Fruit fly (Drosophila melanogaster): ENCODE data around the gene CkIalpha.

Gene CkIalpha

dm6 chrX:12676554-12677336 is 23.3 kb downstream of the CkIalpha start:
- no peak for TF ChIP-seq Meics (GFP tag; optimal IDR thresholded peaks at IDR 0.05)
- TF ChIP-seq ind (GFP tag; optimal IDR thresholded peaks at IDR 0.05): no peak
- TF ChIP-seq knrl (GFP tag; IDR thresholded peaks at IDR 0.05; ENCODE audit: partially characterized antibody): no peak
- TF ChIP-seq CG42726 (GFP tag; IDR thresholded peaks at IDR 0.05; ENCODE audit: partially characterized antibody): no peak
- no peak for TF ChIP-seq CG15073 (GFP tag; optimal IDR thresholded peaks at IDR 0.05)
- TF ChIP-seq CG14050 (GFP tag; IDR thresholded peaks at IDR 0.05): no peak
- TF ChIP-seq CG3163 (GFP tag; optimal IDR thresholded peaks at IDR 0.05): no peak
- no peak for TF ChIP-seq Six4 (GFP tag; optimal IDR thresholded peaks at IDR 0.05)
- TF ChIP-seq wek (GFP tag; optimal IDR thresholded peaks at IDR 0.05): no peak
- no peak for TF ChIP-seq tgo (GFP tag; IDR thresholded peaks at IDR 0.05)
- no peak for TF ChIP-seq tin (GFP tag; optimal IDR thresholded peaks at IDR 0.05)
- TF ChIP-seq CG12236 (GFP tag; optimal IDR thresholded peaks at IDR 0.05): no peak
- no peak for TF ChIP-seq sim (GFP tag; IDR thresholded peaks at IDR 0.05)
- peak; percentile 16 for TF ChIP-seq CG2678 (tag; optimal IDR thresholded peaks at IDR 0.05)
- no peak for TF ChIP-seq CG16779 (GFP tag; IDR thresholded peaks at IDR 0.05)
- TF ChIP-seq Nf-YB (GFP tag; optimal IDR thresholded peaks at IDR 0.05): peak; percentile 54
- TF ChIP-seq cg (GFP tag; optimal IDR thresholded peaks at IDR 0.05): peak; percentile 63
- TF ChIP-seq CG17328 (GFP tag; IDR thresholded peaks at IDR 0.05): no peak
- no peak for TF ChIP-seq CG8388 (GFP tag; optimal IDR thresholded peaks at IDR 0.05)
- TF ChIP-seq vnd (GFP tag; IDR thresholded peaks at IDR 0.05; ENCODE audit: partially characterized antibody): no peak
- TF ChIP-seq Hr39 (optimal IDR thresholded peaks at IDR 0.05): no peak
- no peak for TF ChIP-seq CG4617 (GFP tag; optimal IDR thresholded peaks at IDR 0.05; ENCODE audit: borderline replicate concordance)
- no peak for TF ChIP-seq trem (tag; optimal IDR thresholded peaks at IDR 0.05)
- TF ChIP-seq gcm (GFP tag; optimal IDR thresholded peaks at IDR 0.05): no peak
- no peak for TF ChIP-seq repo (GFP tag; optimal IDR thresholded peaks at IDR 0.05)
- TF ChIP-seq CG12391 (tag; optimal IDR thresholded peaks at IDR 0.05): peak; percentile 7
- peak in 1 of 2 experiments; percentile 69 for TF ChIP-seq bsh (GFP tag; optimal IDR thresholded peaks at IDR 0.05)
- peak; percentile 19 for TF ChIP-seq lilli (GFP tag; optimal IDR thresholded peaks at IDR 0.05)
- no peak for TF ChIP-seq CG12071 (GFP tag; optimal IDR thresholded peaks at IDR 0.05)
- no peak for TF ChIP-seq CG18599 (GFP tag; optimal IDR thresholded peaks at IDR 0.05)
- TF ChIP-seq cato (GFP tag; optimal IDR thresholded peaks at IDR 0.05; ENCODE audit: borderline replicate concordance): no peak
- no peak for TF ChIP-seq CG8478 (optimal IDR thresholded peaks at IDR 0.05)
- TF ChIP-seq Lpt (GFP tag; optimal IDR thresholded peaks at IDR 0.05): no peak
- no peak for TF ChIP-seq CG2120 (GFP tag; optimal IDR thresholded peaks at IDR 0.05)
- no peak for TF ChIP-seq NfI (GFP tag; optimal IDR thresholded peaks at IDR 0.05)
- no peak for TF ChIP-seq shn (GFP tag; optimal IDR thresholded peaks at IDR 0.05)
- no peak for TF ChIP-seq CG12155 (GFP tag; optimal IDR thresholded peaks at IDR 0.05)
- no peak for TF ChIP-seq CG10431 (GFP tag; optimal IDR thresholded peaks at IDR 0.05)
- no peak for TF ChIP-seq insv (GFP tag; optimal IDR thresholded peaks at IDR 0.05)
- no peak for TF ChIP-seq CG34422 (GFP tag; IDR thresholded peaks at IDR 0.05)
- no peak for TF ChIP-seq CG3995 (GFP tag; optimal IDR thresholded peaks at IDR 0.05)
- TF ChIP-seq sens-2 (GFP tag; IDR thresholded peaks at IDR 0.05): no peak
- TF ChIP-seq rib (GFP tag; IDR thresholded peaks at IDR 0.05): 0 out of 2 replicates have a peak, but pooled peaks have one; percentile 21
- TF ChIP-seq CG6791 (GFP tag; IDR thresholded peaks at IDR 0.05; ENCODE audit: partially characterized antibody): no peak
- no peak for TF ChIP-seq Sox100B (GFP tag; optimal IDR thresholded peaks at IDR 0.05)
- no peak for TF ChIP-seq org-1 (GFP tag; optimal IDR thresholded peaks at IDR 0.05)
- no peak for TF ChIP-seq CG15696 (tag; optimal IDR thresholded peaks at IDR 0.05)
- TF ChIP-seq dati (GFP tag; IDR thresholded peaks at IDR 0.05): no peak
- no peak for TF ChIP-seq ac (GFP tag; optimal IDR thresholded peaks at IDR 0.05)
- no peak for TF ChIP-seq bigmax (GFP tag; optimal IDR thresholded peaks at IDR 0.05)

Measured in whole organism, embryonic.